Worm (Caenorhabditis elegans) whole organism, L2 larva: ENCODE measurements around the gene coq-2.

Source experiments
- blmp-1 ChIP-seq: sonication (generic microtip); optimal IDR thresholded peaks from 2 replicates; lab custom pipeline; 2017; ENCODE audit warnings: missing genetic modification characterization, mild to moderate bottlenecking, missing compliant biosample characterization, antibody characterized with exemption, moderate library complexity; ENCODE audit not compliant: insufficient read depth
- egl-27 ChIP-seq: sonication (generic microtip); optimal IDR thresholded peaks from 3 replicates; lab custom pipeline; 2017; ENCODE audit warnings: missing biosample characterization, missing genetic modification reagents, missing genetic modification characterization
- lin-11 ChIP-seq: fragments of 150-350 bp; sonication (generic microtip); optimal IDR thresholded peaks from 2 replicates; lab custom pipeline; 2014; ENCODE audit warnings: missing biosample characterization, missing genetic modification characterization, inconsistent platforms, mixed read lengths
- lsy-2 ChIP-seq, 2 experiments: fragments of 150-350 bp in 1 of 2; sonication (generic microtip) in 1 of 2; optimal IDR thresholded peaks; 2 replicates each; lab custom pipeline; 2014 to 2017; ENCODE audit warnings: missing biosample characterization in 2 of 2, missing genetic modification characterization in 2 of 2
- mab-5 ChIP-seq: fragments of 150-350 bp; optimal IDR thresholded peaks from 2 replicates; lab custom pipeline; 2014; ENCODE audit warnings: missing biosample characterization, missing genetic modification characterization
- peb-1 ChIP-seq: fragments of 150-350 bp; optimal IDR thresholded peaks from 2 replicates; lab custom pipeline; 2014; ENCODE audit warnings: missing biosample characterization, missing genetic modification characterization
- unc-62 ChIP-seq: fragments of 150-350 bp; optimal IDR thresholded peaks from 2 replicates; lab custom pipeline; 2014; ENCODE audit warnings: missing biosample characterization, missing genetic modification reagents, missing genetic modification characterization

ce11 chrIII:6955766-6956165 is 20.0 kb downstream of the coq-2 start:
- TF ChIP-seq blmp-1 (tag; lab: Kevin White, UChicago) (no peak), lin-11 (tag; lab: Kevin White, UChicago) (no peak), lsy-2 (tag; optimal IDR thresholded peaks at IDR 0.05; lab: Kevin White, UChicago) (no peak), mab-5 (tag; lab: Kevin White, UChicago) (no peak), unc-62 (GFP tag; lab: Kevin White, UChicago) (no peak), peb-1 (tag; lab: Kevin White, UChicago) (no peak), egl-27 (tag; lab: Kevin White, UChicago) (no peak)
